Worm (Caenorhabditis elegans) whole organism, L1 larva: ENCODE measurements around the gene F47B8.13.

Source experiments
- C34B4.2 ChIP-seq: sonication (generic microtip); optimal IDR thresholded peaks from 2 replicates; lab custom pipeline; 2017; ENCODE audit warnings: mild to moderate bottlenecking, missing genetic modification characterization, missing compliant biosample characterization
- aly-2 ChIP-seq: fragments of 150-350 bp; optimal IDR thresholded peaks from 2 replicates; lab custom pipeline; 2014; ENCODE audit warnings: missing biosample characterization, missing genetic modification characterization
- egl-27 ChIP-seq, 2 experiments: fragments of 150-350 bp in 1 of 2; sonication (generic microtip); optimal IDR thresholded peaks; 3 replicates each; lab custom pipeline; 2017 to 2018; ENCODE audit warnings: missing biosample characterization in 2 of 2, missing genetic modification characterization in 2 of 2, missing genetic modification reagents in 2 of 2
- elt-2 ChIP-seq: sonication (generic microtip); optimal IDR thresholded peaks from 2 replicates; lab custom pipeline; 2016; ENCODE audit warnings: missing genetic modification characterization, mild to moderate bottlenecking, inconsistent platforms, missing compliant biosample characterization, missing genetic modification reagents
- fkh-10 ChIP-seq: sonication (generic microtip); optimal IDR thresholded peaks from 2 replicates; lab custom pipeline; 2017; ENCODE audit warnings: missing biosample characterization, missing genetic modification reagents, missing genetic modification characterization
- fkh-4 ChIP-seq: sonication (generic microtip); optimal IDR thresholded peaks from 2 replicates; lab custom pipeline; 2016; ENCODE audit warnings: missing compliant biosample characterization, missing genetic modification characterization, borderline replicate concordance
- mdl-1 ChIP-seq, 2 experiments: fragments of 150-350 bp; optimal IDR thresholded peaks; 2 replicates each; lab custom pipeline; 2014 to 2017; ENCODE audit warnings: missing biosample characterization in 2 of 2, missing genetic modification characterization in 2 of 2, inconsistent platforms in 1 of 2
- mep-1 ChIP-seq: fragments of 150-350 bp; optimal IDR thresholded peaks from 2 replicates; lab custom pipeline; 2014; ENCODE audit warnings: missing biosample characterization, missing genetic modification characterization
- nhr-11 ChIP-seq: fragments of 150-350 bp; optimal IDR thresholded peaks from 2 replicates; lab custom pipeline; 2014; ENCODE audit warnings: missing biosample characterization, missing genetic modification characterization
- nhr-47 ChIP-seq: sonication (generic microtip); optimal IDR thresholded peaks from 2 replicates; lab custom pipeline; 2016; ENCODE audit warnings: mild to moderate bottlenecking, missing genetic modification characterization, moderate library complexity, missing compliant biosample characterization
- unc-130 ChIP-seq: fragments of 150-350 bp; optimal IDR thresholded peaks from 2 replicates; lab custom pipeline; 2017; ENCODE audit warnings: missing biosample characterization, missing genetic modification characterization, inconsistent platforms
- unc-62 ChIP-seq: fragments of 150-350 bp; optimal IDR thresholded peaks from 2 replicates; lab custom pipeline; 2014; ENCODE audit warnings: missing biosample characterization, missing genetic modification reagents, missing genetic modification characterization
- ztf-11 ChIP-seq, 2 experiments: sonication (generic microtip); optimal IDR thresholded peaks; 2 replicates each; lab custom pipeline; 2016 to 2017; ENCODE audit warnings: missing genetic modification characterization in 2 of 2, missing biosample characterization in 1 of 2, missing compliant biosample characterization in 1 of 2
- ztf-4 ChIP-seq: fragments of 150-350 bp; optimal IDR thresholded peaks from 2 replicates; lab custom pipeline; 2014; ENCODE audit warnings: missing biosample characterization, missing genetic modification characterization

DNA sequence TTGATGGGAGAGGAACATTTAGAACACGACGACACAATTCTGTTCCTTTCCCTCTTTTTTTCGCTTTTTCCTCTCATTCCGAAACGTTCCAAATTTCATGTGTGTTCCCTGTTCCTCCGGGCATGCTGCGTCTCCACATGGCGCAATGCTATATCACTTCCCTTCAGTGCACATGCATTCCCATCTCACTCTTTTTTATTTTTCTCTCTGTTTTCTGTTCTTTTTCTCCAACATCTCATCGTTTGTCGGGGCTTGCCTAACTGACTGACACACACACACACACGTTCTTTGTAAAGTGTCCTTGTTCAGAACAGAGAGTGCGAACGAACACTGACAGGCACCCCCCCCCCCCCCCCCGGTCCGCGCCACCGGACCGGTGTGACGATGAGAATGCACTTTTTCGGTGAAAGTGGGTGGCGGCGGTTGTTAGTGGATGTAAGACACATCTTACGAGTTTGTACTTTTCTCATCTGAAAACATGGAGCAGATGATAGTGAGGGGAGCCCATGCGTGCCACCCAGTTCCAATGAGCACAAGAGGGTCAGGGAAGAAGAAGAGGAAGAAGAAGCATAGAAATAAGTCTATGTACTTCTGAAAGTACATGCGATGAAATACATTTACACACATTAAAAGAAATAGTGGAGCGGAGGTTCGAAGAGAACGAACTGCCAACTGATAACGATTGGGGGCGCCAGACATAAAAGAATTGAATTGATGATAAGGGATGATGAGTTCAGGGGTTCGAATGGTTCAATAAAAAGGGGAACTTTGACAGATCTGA lies 48.9 kb upstream of the F47B8.13 start:
- TF ChIP-seq nhr-11 (tag; lab: Kevin White, UChicago) (no peak), unc-130 (tag; lab: Kevin White, UChicago) (no peak), egl-27 (tag; optimal IDR thresholded peaks at IDR 0.05; lab: Kevin White, UChicago) (no peak), ztf-11 (tag; optimal IDR thresholded peaks at IDR 0.05; lab: Kevin White, UChicago) (no peak), aly-2 (tag; lab: Kevin White, UChicago) (no peak), fkh-4 (tag; lab: Kevin White, UChicago) (no peak), ztf-4 (tag; lab: Kevin White, UChicago) (no peak), unc-62 (GFP tag; lab: Kevin White, UChicago) (no peak), mdl-1 (tag; optimal IDR thresholded peaks at IDR 0.05; lab: Kevin White, UChicago) (no peak), C34B4.2 (no peak), elt-2 (tag; lab: Kevin White, UChicago) (no peak), nhr-47 (tag; lab: Kevin White, UChicago) (no peak), mep-1 (tag; lab: Kevin White, UChicago) (no peak), fkh-10 (GFP tag; lab: Kevin White, UChicago) (no peak)
